Worm (Caenorhabditis elegans) whole organism, L4 larva: Measurements from ENCODE around the gene pals-26.

Experiments
- F49E8.2 ChIP-seq: sonication (generic microtip); optimal IDR thresholded peaks from 2 replicates; lab custom pipeline; 2016; ENCODE audit warnings: missing compliant biosample characterization, mild to moderate bottlenecking, missing genetic modification characterization, borderline replicate concordance
- T26A8.4 ChIP-seq: fragments of 200-800 bp; sonication (Bioruptor generic); IDR thresholded peaks from 2 replicates; pipeline ENCODE4 v1.3.6; 2022; ENCODE audit warnings: missing genetic modification characterization, missing compliant biosample characterization
- daf-19 ChIP-seq: fragments of 200-800 bp; sonication (Bioruptor generic); conservative IDR thresholded peaks from 2 replicates; pipeline ENCODE4 v1.3.6; 2022; ENCODE audit warnings: missing genetic modification characterization, missing compliant biosample characterization
- dpl-1 ChIP-seq: fragments of 150-350 bp; optimal IDR thresholded peaks from 2 replicates; lab custom pipeline; 2014; ENCODE audit warnings: missing biosample characterization, missing genetic modification reagents, missing genetic modification characterization
- duxl-1 ChIP-seq: sonication (generic microtip); optimal IDR thresholded peaks from 2 replicates; lab custom pipeline; 2016; ENCODE audit warnings: mild to moderate bottlenecking, missing genetic modification characterization, moderate library complexity, missing compliant biosample characterization; ENCODE audit not compliant: poor library complexity
- lim-7 ChIP-seq: fragments of 200-800 bp; sonication (Bioruptor generic); IDR thresholded peaks from 2 replicates; pipeline ENCODE4 v1.3.6; 2022; ENCODE audit warnings: missing genetic modification characterization, missing compliant biosample characterization
- nhr-41 ChIP-seq: fragments of 200-800 bp; sonication (Bioruptor generic); IDR thresholded peaks from 2 replicates; pipeline ENCODE4 v1.3.6; 2022; ENCODE audit warnings: missing genetic modification reagents, missing genetic modification characterization, missing compliant biosample characterization
- php-3 ChIP-seq: fragments of 200-800 bp; sonication (Bioruptor generic); IDR thresholded peaks from 2 replicates; pipeline ENCODE4 v1.3.6; 2022; ENCODE audit warnings: missing genetic modification reagents, missing genetic modification characterization, missing compliant biosample characterization
- saeg-2 ChIP-seq: fragments of 200-800 bp; sonication (Bioruptor generic); IDR thresholded peaks from 2 replicates; pipeline ENCODE4 v1.3.6; 2022; ENCODE audit warnings: missing genetic modification reagents, missing genetic modification characterization, missing compliant biosample characterization
- snpc-1.2 ChIP-seq: fragments of 200-800 bp; sonication (Bioruptor generic); IDR thresholded peaks from 2 replicates; pipeline ENCODE4 v1.3.6; 2022; ENCODE audit warnings: missing genetic modification reagents, missing genetic modification characterization, missing compliant biosample characterization
- spr-1 ChIP-seq: sonication (generic microtip); optimal IDR thresholded peaks from 2 replicates; lab custom pipeline; 2016; ENCODE audit warnings: mild to moderate bottlenecking, missing genetic modification characterization, missing compliant biosample characterization

pals-26 gene

ce11 chrIII:4426711-4427218 is 51.8 kb downstream of the pals-26 start (continued):
- TF ChIP-seq lim-7 (GFP tag; lab: Robert Waterston, UW) (peak; percentile 88), php-3 (peak; percentile 79), snpc-1.2 (GFP tag; lab: Robert Waterston, UW) (peak; percentile 86), dpl-1 (GFP tag; lab: Kevin White, UChicago) (peak; percentile 14), daf-19 (GFP tag; lab: Robert Waterston, UW) (peak; percentile 87), T26A8.4 (GFP tag; lab: Robert Waterston, UW) (peak; percentile 83), duxl-1 (tag; lab: Kevin White, UChicago) (peak; percentile 29), spr-1 (tag; lab: Kevin White, UChicago) (peak; percentile 43), nhr-41 (GFP tag; lab: Robert Waterston, UW) (0 out of 2 replicates have a peak, but pooled peaks have one; percentile 28), F49E8.2 (peak; percentile 0), saeg-2 (GFP tag; lab: Robert Waterston, UW) (peak; percentile 69; the same call in 1 of the 2 replicates)
